Fruit fly (Drosophila melanogaster): Measurements from ENCODE around the gene CG16959.

- no peak for TF ChIP-seq CG8478 (optimal IDR thresholded peaks at IDR 0.05)
- no peak for TF ChIP-seq psq (optimal IDR thresholded peaks at IDR 0.05)
- TF ChIP-seq pan (optimal IDR thresholded peaks at IDR 0.05), result no peak
- TF ChIP-seq usp (GFP tag; optimal IDR thresholded peaks at IDR 0.05), result no peak
- TF ChIP-seq Dll (optimal IDR thresholded peaks at IDR 0.05), result no peak
- no peak for TF ChIP-seq EcR (GFP tag; optimal IDR thresholded peaks at IDR 0.05)
These were observed 53.0 kb downstream of the CG16959 start for dm6 chr3L:15072149-15072548.
